Fruit fly (Drosophila melanogaster) whole organism: ENCODE data around the gene CG9525.

Experiments used
- CG8478 ChIP-seq: fragments of >200 bp; optimal IDR thresholded peaks from 2 replicates; lab custom pipeline; 2018; ENCODE audit warnings: inconsistent platforms
- Dll ChIP-seq: fragments of >200 bp; optimal IDR thresholded peaks from 2 replicates; lab custom pipeline; 2017
- EcR ChIP-seq, 2 experiments: fragments of >200 bp; optimal IDR thresholded peaks; 2 replicates each; lab custom pipeline; 2017; ENCODE audit warnings: missing biosample characterization in 2 of 2, missing genetic modification characterization in 2 of 2, missing genetic modification reagents in 2 of 2
- pan ChIP-seq: fragments of >200 bp; optimal IDR thresholded peaks from 2 replicates; lab custom pipeline; 2017
- psq ChIP-seq: fragments of >200 bp; optimal IDR thresholded peaks from 2 replicates; lab custom pipeline; 2017
- usp ChIP-seq: fragments of >200 bp; optimal IDR thresholded peaks from 2 replicates; lab custom pipeline; 2017; ENCODE audit warnings: missing biosample characterization, missing genetic modification characterization, mixed read lengths

CG9525 gene

dm6 chr2L:8937837-8938413, 24.2 kb downstream of the CG9525 start:
- TF ChIP-seq EcR (GFP tag; optimal IDR thresholded peaks at IDR 0.05; lab: Kevin White, UChicago), result no peak
- no peak for TF ChIP-seq psq
- no peak for TF ChIP-seq pan (lab: Kevin White, UChicago)
- no peak for TF ChIP-seq usp
- no peak for TF ChIP-seq CG8478 (lab: Kevin White, UChicago)
- no peak for TF ChIP-seq Dll (lab: Kevin White, UChicago)

- TF ChIP-seq Dll (lab: Kevin White, UChicago), result no peak
- no peak for TF ChIP-seq pan (lab: Kevin White, UChicago)
- no peak for TF ChIP-seq EcR (GFP tag; optimal IDR thresholded peaks at IDR 0.05; lab: Kevin White, UChicago)
- TF ChIP-seq psq, result no peak
- TF ChIP-seq usp, result no peak
- no peak for TF ChIP-seq CG8478 (lab: Kevin White, UChicago)
Measured at dm6 chr2L:8937003-8937402, 25.2 kb downstream of the CG9525 start, which contains the start of gene Tsp29Fb. Gene Tsp29Fb (plus strand): TSS chr2L:8937390.

- TF ChIP-seq psq, result no peak
- TF ChIP-seq usp, result no peak
- TF ChIP-seq Dll (lab: Kevin White, UChicago), result no peak
- TF ChIP-seq CG8478 (lab: Kevin White, UChicago), result no peak
- no peak for TF ChIP-seq EcR (GFP tag; optimal IDR thresholded peaks at IDR 0.05; lab: Kevin White, UChicago)
- TF ChIP-seq pan (lab: Kevin White, UChicago), result no peak
Measured at dm6 chr2L:8933710-8934242, 28.4 kb downstream of the CG9525 start, which contains the start of gene Tsp29Fa. Gene Tsp29Fa (plus strand): TSS chr2L:8933962.

- TF ChIP-seq usp (no peak), CG8478 (lab: Kevin White, UChicago) (no peak), pan (lab: Kevin White, UChicago) (no peak), EcR (GFP tag; optimal IDR thresholded peaks at IDR 0.05; lab: Kevin White, UChicago) (no peak), Dll (lab: Kevin White, UChicago) (no peak), psq (no peak)
Measured at dm6 chr2L:8931176-8931575, 31.0 kb downstream of the CG9525 start.

dm6 chr2L:8923405-8923804, 38.7 kb downstream of the CG9525 start:
- TF ChIP-seq Dll (lab: Kevin White, UChicago) (no peak), usp (no peak), pan (lab: Kevin White, UChicago) (no peak), EcR (GFP tag; optimal IDR thresholded peaks at IDR 0.05; lab: Kevin White, UChicago) (no peak), psq (no peak), CG8478 (lab: Kevin White, UChicago) (no peak)

- TF ChIP-seq psq (no peak), usp (no peak), Dll (lab: Kevin White, UChicago) (no peak), pan (lab: Kevin White, UChicago) (no peak), CG8478 (lab: Kevin White, UChicago) (no peak), EcR (GFP tag; optimal IDR thresholded peaks at IDR 0.05; lab: Kevin White, UChicago) (no peak)
Measured at dm6 chr2L:8921934-8922333, 40.2 kb downstream of the CG9525 start.

dm6 chr2L:8920294-8920693, 41.9 kb downstream of the CG9525 start:
- TF ChIP-seq CG8478 (lab: Kevin White, UChicago) (no peak), psq (no peak), pan (lab: Kevin White, UChicago) (no peak), Dll (lab: Kevin White, UChicago) (no peak), usp (no peak), EcR (GFP tag; optimal IDR thresholded peaks at IDR 0.05; lab: Kevin White, UChicago) (no peak)

- no peak for TF ChIP-seq CG8478 (lab: Kevin White, UChicago)
- no peak for TF ChIP-seq psq
- no peak for TF ChIP-seq EcR (GFP tag; optimal IDR thresholded peaks at IDR 0.05; lab: Kevin White, UChicago)
- no peak for TF ChIP-seq Dll (lab: Kevin White, UChicago)
- no peak for TF ChIP-seq usp
- TF ChIP-seq pan (lab: Kevin White, UChicago), result no peak
Measured at dm6 chr2L:8919638-8920037, 42.5 kb downstream of the CG9525 start.

dm6 chr2L:8915709-8916108, 46.4 kb downstream of the CG9525 start:
- TF ChIP-seq EcR (GFP tag; optimal IDR thresholded peaks at IDR 0.05; lab: Kevin White, UChicago), result no peak
- TF ChIP-seq Dll (lab: Kevin White, UChicago), result peak; percentile 14
